Worm (Caenorhabditis elegans): ENCODE data around the gene aak-1.

DNA sequence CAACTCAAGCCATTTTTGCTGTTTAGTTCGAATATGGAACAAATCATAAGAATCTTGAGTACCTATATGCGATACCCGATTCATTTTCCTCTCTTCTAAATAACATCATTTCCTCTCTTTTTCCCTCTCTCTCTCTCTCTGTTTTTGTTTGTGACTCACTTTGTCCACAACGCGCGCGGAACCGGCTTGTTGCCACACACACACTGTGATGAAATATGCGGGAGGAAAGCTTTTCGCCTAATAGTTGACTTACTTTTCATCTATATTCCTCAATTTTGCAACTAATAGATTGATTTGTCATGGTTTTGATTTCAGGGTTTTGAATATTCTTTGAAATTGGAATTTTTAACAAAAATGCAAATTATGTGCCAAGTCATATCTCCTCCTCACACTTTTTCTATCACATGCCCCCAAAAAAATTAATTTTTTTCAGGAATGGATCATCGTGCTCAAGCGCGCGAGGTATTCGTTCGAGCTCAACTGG lies 41.1 kb downstream of the aak-1 start, which contains the start of gene hipr-1:
- no peak for TF ChIP-seq W03F9.2 (tag; optimal IDR thresholded peaks at IDR 0.05)
- TF ChIP-seq him-1 (tag; optimal IDR thresholded peaks at IDR 0.05) = no peak
